Worm (Caenorhabditis elegans) whole organism, L1 larva: ENCODE results near the gene C16D9.4.
A peak's percentile ranks its signal among the peaks of the same experiment; 100 is the strongest.

Experiments
- C16A3.4 ChIP-seq: fragments of 150-350 bp; optimal IDR thresholded peaks from 2 replicates; lab custom pipeline; 2014; ENCODE audit warnings: missing biosample characterization, missing genetic modification characterization
- C34B4.2 ChIP-seq: sonication (generic microtip); optimal IDR thresholded peaks from 2 replicates; lab custom pipeline; 2017; ENCODE audit warnings: mild to moderate bottlenecking, missing genetic modification characterization, missing compliant biosample characterization
- F16B12.6 ChIP-seq: fragments of 150-350 bp; optimal IDR thresholded peaks from 2 replicates; lab custom pipeline; 2014; ENCODE audit warnings: missing biosample characterization, missing genetic modification characterization
- Y116A8C.19 ChIP-seq: sonication (generic microtip); optimal IDR thresholded peaks from 2 replicates; lab custom pipeline; 2016; ENCODE audit warnings: missing compliant biosample characterization, missing genetic modification characterization, borderline replicate concordance
- aly-2 ChIP-seq: fragments of 150-350 bp; optimal IDR thresholded peaks from 2 replicates; lab custom pipeline; 2014; ENCODE audit warnings: missing biosample characterization, missing genetic modification characterization
- ama-1 ChIP-seq: fragments of 150-350 bp; optimal IDR thresholded peaks from 2 replicates; lab custom pipeline; 2014
- blmp-1 ChIP-seq: fragments of 150-350 bp; optimal IDR thresholded peaks from 2 replicates; lab custom pipeline; 2014; ENCODE audit warnings: missing biosample characterization, missing genetic modification characterization
- ceh-63 ChIP-seq: fragments of 200-800 bp; sonication (Bioruptor generic); optimal IDR thresholded peaks from 2 replicates; lab custom pipeline; 2018; ENCODE audit warnings: mild to moderate bottlenecking, missing genetic modification characterization, missing compliant biosample characterization
- ceh-88 ChIP-seq: fragments of 200-800 bp; sonication (Bioruptor generic); IDR thresholded peaks from 2 replicates; pipeline ENCODE4 v1.3.6; 2022; ENCODE audit warnings: missing genetic modification characterization, missing compliant biosample characterization
- ceh-90 ChIP-seq: sonication (generic microtip); optimal IDR thresholded peaks from 2 replicates; lab custom pipeline; 2016; ENCODE audit warnings: missing genetic modification characterization, missing compliant biosample characterization
- ces-1 ChIP-seq: fragments of 150-350 bp; optimal IDR thresholded peaks from 2 replicates; lab custom pipeline; 2014; ENCODE audit warnings: missing biosample characterization, missing genetic modification reagents, missing genetic modification characterization
- dpl-1 ChIP-seq, 3 experiments: fragments of 150-350 bp in 2 of 3; sonication (generic microtip) in 1 of 3; optimal IDR thresholded peaks; 2 replicates each; lab custom pipeline; 2014 to 2017; ENCODE audit warnings: missing biosample characterization in 3 of 3, missing genetic modification characterization in 3 of 3, missing genetic modification reagents in 3 of 3
- dsc-1 ChIP-seq: sonication (generic microtip); optimal IDR thresholded peaks from 2 replicates; lab custom pipeline; 2016; ENCODE audit warnings: mild to moderate bottlenecking, missing genetic modification characterization, missing compliant biosample characterization
- efl-1 ChIP-seq, 4 experiments: fragments of 150-350 bp; optimal IDR thresholded peaks in 3 of 4; peaks in 1 of 4; 1 replicate in 1 of 4; 2 replicates in 3 of 4; lab custom pipeline; 2014; ENCODE audit warnings: missing biosample characterization in 2 of 4, missing genetic modification characterization in 2 of 4, missing genetic modification reagents in 2 of 4
- efl-3 ChIP-seq: fragments of 200-800 bp; sonication (Bioruptor generic); optimal IDR thresholded peaks from 2 replicates; lab custom pipeline; 2018; ENCODE audit warnings: mild to moderate bottlenecking, missing genetic modification characterization, missing compliant biosample characterization
- elt-2 ChIP-seq: sonication (generic microtip); optimal IDR thresholded peaks from 2 replicates; lab custom pipeline; 2016; ENCODE audit warnings: missing genetic modification characterization, mild to moderate bottlenecking, inconsistent platforms, missing compliant biosample characterization, missing genetic modification reagents
- fkh-4 ChIP-seq: sonication (generic microtip); optimal IDR thresholded peaks from 2 replicates; lab custom pipeline; 2016; ENCODE audit warnings: missing compliant biosample characterization, missing genetic modification characterization, borderline replicate concordance
- fkh-8 ChIP-seq: sonication (generic microtip); optimal IDR thresholded peaks from 2 replicates; lab custom pipeline; 2016; ENCODE audit warnings: mild to moderate bottlenecking, missing genetic modification characterization, missing compliant biosample characterization
- grh-1 ChIP-seq: fragments of 200-800 bp; sonication (Bioruptor generic); IDR thresholded peaks from 2 replicates; pipeline ENCODE4 v1.3.6; 2022; ENCODE audit warnings: missing genetic modification reagents, missing genetic modification characterization, missing compliant biosample characterization
- hlh-17 ChIP-seq: fragments of 200-800 bp; sonication (Bioruptor generic); optimal IDR thresholded peaks from 2 replicates; lab custom pipeline; 2018; ENCODE audit warnings: missing genetic modification characterization, mild to moderate bottlenecking, missing compliant biosample characterization, moderate library complexity, borderline replicate concordance
- hlh-4 ChIP-seq: sonication (generic microtip); optimal IDR thresholded peaks from 2 replicates; lab custom pipeline; 2016; ENCODE audit warnings: mild to moderate bottlenecking, missing genetic modification characterization, missing compliant biosample characterization
- hpl-2 ChIP-seq: fragments of 150-350 bp; optimal IDR thresholded peaks from 2 replicates; lab custom pipeline; 2014; ENCODE audit warnings: missing biosample characterization, missing genetic modification reagents, missing genetic modification characterization
- irx-1 ChIP-seq: sonication (generic microtip); optimal IDR thresholded peaks from 2 replicates; lab custom pipeline; 2016; ENCODE audit warnings: missing genetic modification characterization, missing compliant biosample characterization
- isw-1 ChIP-seq: fragments of 200-800 bp; sonication (Bioruptor generic); IDR thresholded peaks from 2 replicates; pipeline ENCODE4 v1.3.6; 2022; ENCODE audit warnings: missing genetic modification characterization, missing compliant biosample characterization
- lin-15B ChIP-seq: fragments of 150-350 bp; sonication (generic microtip); optimal IDR thresholded peaks from 3 replicates; lab custom pipeline; 2014; ENCODE audit warnings: missing biosample characterization, missing genetic modification characterization
- lin-35 ChIP-seq, 2 experiments: fragments of 150-350 bp; optimal IDR thresholded peaks; 2 replicates each; lab custom pipeline; 2014; ENCODE audit warnings: missing biosample characterization in 2 of 2, missing genetic modification characterization in 2 of 2, missing genetic modification reagents in 2 of 2
- mdl-1 ChIP-seq, 2 experiments: fragments of 150-350 bp; optimal IDR thresholded peaks; 2 replicates each; lab custom pipeline; 2014 to 2017; ENCODE audit warnings: missing biosample characterization in 2 of 2, missing genetic modification characterization in 2 of 2, inconsistent platforms in 1 of 2
- mep-1 ChIP-seq: fragments of 150-350 bp; optimal IDR thresholded peaks from 2 replicates; lab custom pipeline; 2014; ENCODE audit warnings: missing biosample characterization, missing genetic modification characterization
- nhr-11 ChIP-seq: fragments of 150-350 bp; optimal IDR thresholded peaks from 2 replicates; lab custom pipeline; 2014; ENCODE audit warnings: missing biosample characterization, missing genetic modification characterization
- nhr-12 ChIP-seq: sonication (generic microtip); optimal IDR thresholded peaks from 2 replicates; lab custom pipeline; 2017; ENCODE audit warnings: missing biosample characterization, missing genetic modification characterization
- nhr-20 ChIP-seq: sonication (generic microtip); optimal IDR thresholded peaks from 2 replicates; lab custom pipeline; 2016; ENCODE audit warnings: mild to moderate bottlenecking, missing genetic modification characterization, missing compliant biosample characterization
- nhr-237 ChIP-seq: fragments of 150-350 bp; optimal IDR thresholded peaks from 2 replicates; lab custom pipeline; 2014; ENCODE audit warnings: missing biosample characterization, missing genetic modification characterization
- nhr-47 ChIP-seq: sonication (generic microtip); optimal IDR thresholded peaks from 2 replicates; lab custom pipeline; 2016; ENCODE audit warnings: mild to moderate bottlenecking, missing genetic modification characterization, moderate library complexity, missing compliant biosample characterization
- nhr-71 ChIP-seq: sonication (generic microtip); optimal IDR thresholded peaks from 2 replicates; lab custom pipeline; 2016; ENCODE audit warnings: mild to moderate bottlenecking, missing genetic modification characterization, moderate library complexity, missing compliant biosample characterization
- nhr-76 ChIP-seq: sonication (generic microtip); optimal IDR thresholded peaks from 2 replicates; lab custom pipeline; 2017; ENCODE audit warnings: missing biosample characterization, missing genetic modification characterization
- nhr-90 ChIP-seq: sonication (generic microtip); optimal IDR thresholded peaks from 2 replicates; lab custom pipeline; 2016; ENCODE audit warnings: mild to moderate bottlenecking, missing genetic modification characterization, missing compliant biosample characterization; ENCODE audit not compliant: poor library complexity
- pag-3 ChIP-seq: sonication (generic microtip); optimal IDR thresholded peaks from 2 replicates; lab custom pipeline; 2017; ENCODE audit warnings: missing genetic modification characterization, mild to moderate bottlenecking, missing compliant biosample characterization, antibody characterized with exemption, borderline replicate concordance; ENCODE audit not compliant: insufficient read depth
- pqm-1 ChIP-seq: sonication (generic microtip); optimal IDR thresholded peaks from 3 replicates; lab custom pipeline; 2017; ENCODE audit warnings: missing biosample characterization, missing genetic modification characterization
- snu-23 ChIP-seq: sonication (generic microtip); optimal IDR thresholded peaks from 2 replicates; lab custom pipeline; 2016; ENCODE audit warnings: missing genetic modification characterization, missing compliant biosample characterization
- sup-37 ChIP-seq: fragments of 200-800 bp; sonication (Bioruptor generic); optimal IDR thresholded peaks from 2 replicates; lab custom pipeline; 2018; ENCODE audit warnings: mild to moderate bottlenecking, missing genetic modification characterization, missing compliant biosample characterization
- swsn-7 ChIP-seq: sonication (generic microtip); optimal IDR thresholded peaks from 2 replicates; lab custom pipeline; 2016; ENCODE audit warnings: missing genetic modification characterization, missing compliant biosample characterization
- tbx-2 ChIP-seq: sonication (generic microtip); optimal IDR thresholded peaks from 2 replicates; lab custom pipeline; 2016; ENCODE audit warnings: missing genetic modification characterization, missing compliant biosample characterization
- tlp-1 ChIP-seq: fragments of 150-350 bp; optimal IDR thresholded peaks from 2 replicates; lab custom pipeline; 2014; ENCODE audit warnings: missing biosample characterization, missing genetic modification characterization
- unc-86 ChIP-seq: sonication (generic microtip); optimal IDR thresholded peaks from 2 replicates; lab custom pipeline; 2016; ENCODE audit warnings: missing genetic modification characterization, missing compliant biosample characterization
- unc-98 ChIP-seq: fragments of 200-800 bp; sonication (Bioruptor generic); IDR thresholded peaks from 2 replicates; pipeline ENCODE4 v1.3.6; 2022; ENCODE audit warnings: missing genetic modification characterization, missing compliant biosample characterization
- vab-15 ChIP-seq: sonication (generic microtip); optimal IDR thresholded peaks from 2 replicates; lab custom pipeline; 2017; ENCODE audit warnings: missing genotype, mild to moderate bottlenecking, missing genetic modification characterization, missing compliant biosample characterization
- zag-1 ChIP-seq: fragments of 150-350 bp; optimal IDR thresholded peaks from 2 replicates; lab custom pipeline; 2014; ENCODE audit warnings: missing biosample characterization, missing genetic modification characterization
- zip-4 ChIP-seq: fragments of 200-800 bp; sonication (Bioruptor generic); optimal IDR thresholded peaks from 2 replicates; lab custom pipeline; 2018; ENCODE audit warnings: mild to moderate bottlenecking, missing genetic modification characterization, moderate library complexity, missing compliant biosample characterization
- ztf-4 ChIP-seq: fragments of 150-350 bp; optimal IDR thresholded peaks from 2 replicates; lab custom pipeline; 2014; ENCODE audit warnings: missing biosample characterization, missing genetic modification characterization

C16D9.4 gene

DNA sequence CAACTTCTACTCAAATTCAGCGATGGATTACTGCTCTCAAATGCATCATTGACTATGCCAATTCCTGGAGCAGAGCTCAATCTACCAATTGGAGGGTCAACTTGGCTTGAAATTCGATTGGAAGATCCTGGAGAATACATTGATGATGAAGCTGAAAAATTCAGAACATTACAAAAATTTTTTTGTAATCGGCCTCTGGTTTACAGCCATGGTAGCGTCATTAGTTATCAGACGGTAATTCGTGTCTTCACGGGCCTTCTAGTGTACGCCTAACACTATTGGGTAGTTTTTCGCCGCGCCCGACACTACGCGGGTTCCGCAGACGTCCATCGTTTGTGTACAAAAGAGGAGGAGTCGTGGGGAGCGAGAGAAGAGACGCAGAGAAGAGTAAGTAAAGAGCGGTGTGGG, 14.0 kb downstream of the C16D9.4 start (continued):
- TF ChIP-seq grh-1 (GFP tag; lab: Robert Waterston, UW) (peak; percentile 86), nhr-71 (tag; lab: Kevin White, UChicago) (peak; percentile 94), zip-4 (GFP tag; lab: Kevin White, UChicago) (peak; percentile 71), swsn-7 (tag; lab: Kevin White, UChicago) (peak; percentile 95), unc-98 (peak; percentile 50; the same call in 1 of the 2 replicates), blmp-1 (tag; lab: Kevin White, UChicago) (no peak), nhr-47 (tag; lab: Kevin White, UChicago) (peak; percentile 90), hpl-2 (peak; percentile 36), zag-1 (tag; lab: Kevin White, UChicago) (no peak), vab-15 (tag; lab: Kevin White, UChicago) (no peak), F16B12.6 (peak; percentile 22), C34B4.2 (no peak), pqm-1 (no peak), irx-1 (tag; lab: Kevin White, UChicago) (peak; percentile 81), ces-1 (GFP tag; lab: Kevin White, UChicago) (no peak), tlp-1 (tag; lab: Kevin White, UChicago) (no peak), snu-23 (GFP tag; lab: Kevin White, UChicago) (peak; percentile 92), pag-3 (no peak), aly-2 (peak; percentile 53), tbx-2 (peak; percentile 84), C16A3.4 (peak; percentile 66), fkh-8 (tag; lab: Kevin White, UChicago) (peak; percentile 53), nhr-12 (tag; lab: Kevin White, UChicago) (no peak), isw-1 (GFP tag; lab: Robert Waterston, UW) (peak; percentile 34), ama-1 (lab: Kevin White, UChicago) (peak; percentile 94), lin-15B (tag; lab: Kevin White, UChicago) (peak; percentile 42), ztf-4 (tag; lab: Kevin White, UChicago) (peak; percentile 60), efl-1 (optimal IDR thresholded peaks at IDR 0.05; lab: Kevin White, UChicago) (peak; percentile 63 to 77), efl-1 (GFP tag; optimal IDR thresholded peaks at IDR 0.05 in 1 of 2; lab: Kevin White, UChicago) (peak; percentile 57 to 96), ceh-90 (tag; lab: Kevin White, UChicago) (no peak), mep-1 (tag; lab: Kevin White, UChicago) (peak; percentile 79), efl-3 (GFP tag; lab: Kevin White, UChicago) (peak; percentile 45), mdl-1 (tag; optimal IDR thresholded peaks at IDR 0.05; lab: Kevin White, UChicago) (peak in 1 of 2 experiments; percentile 72), elt-2 (peak; percentile 88), fkh-4 (tag; lab: Kevin White, UChicago) (peak; percentile 25), nhr-90 (tag; lab: Kevin White, UChicago) (peak; percentile 95), dsc-1 (tag; lab: Kevin White, UChicago) (peak; percentile 89), dpl-1 (GFP tag; optimal IDR thresholded peaks at IDR 0.05; lab: Kevin White, UChicago) (peak; percentile 46 to 67 (median 60)), ceh-88 (GFP tag; lab: Robert Waterston, UW) (peak; percentile 63), nhr-11 (tag; lab: Kevin White, UChicago) (peak; percentile 14), nhr-76 (tag; lab: Kevin White, UChicago) (no peak), hlh-4 (tag; lab: Kevin White, UChicago) (no peak), ceh-63 (no peak), lin-35 (GFP tag; optimal IDR thresholded peaks at IDR 0.05; lab: Kevin White, UChicago) (peak; percentile 53 to 69), hlh-17 (GFP tag; lab: Kevin White, UChicago) (no peak), unc-86 (tag; lab: Kevin White, UChicago) (peak; percentile 71), nhr-237 (tag; lab: Kevin White, UChicago) (no peak), nhr-20 (tag; lab: Kevin White, UChicago) (peak; percentile 90), Y116A8C.19 (tag; lab: Kevin White, UChicago) (no peak), sup-37 (GFP tag; lab: Kevin White, UChicago) (peak; percentile 69)
